Worm (Caenorhabditis elegans) whole organism, midembryonic: ENCODE measurements around the gene F17E9.3.

Experiments
- T22C8.4 ChIP-seq: fragments of 200-800 bp; sonication (Bioruptor generic); IDR thresholded peaks from 2 replicates; pipeline ENCODE4 v1.3.6; 2022; ENCODE audit warnings: missing genetic modification characterization, missing compliant biosample characterization
- flt-1 ChIP-seq: fragments of 200-800 bp; sonication (Bioruptor generic); IDR thresholded peaks from 2 replicates; pipeline ENCODE4 v1.3.6; 2022; ENCODE audit warnings: missing genetic modification characterization, missing compliant biosample characterization
- med-1 ChIP-seq: sonication (generic microtip); optimal IDR thresholded peaks from 2 replicates; lab custom pipeline; 2017; ENCODE audit warnings: missing genetic modification characterization, mild to moderate bottlenecking, missing compliant biosample characterization, antibody characterized with exemption, missing genetic modification reagents; ENCODE audit not compliant: insufficient read depth

ce11 chrIV:8339636-8340035 is 15.0 kb upstream of the F17E9.3 start, which contains the start of gene lgc-6:
- TF ChIP-seq flt-1 (no peak), T22C8.4 (GFP tag; lab: Robert Waterston, UW) (no peak), med-1 (GFP tag; lab: Kevin White, UChicago) (no peak)
